Worm (Caenorhabditis elegans) whole organism, L1 larva: ENCODE results near the gene K01A11.1.
A peak's percentile ranks its signal among the peaks of the same experiment; 100 is the strongest.

ENCODE experiments used
- C04F5.9 ChIP-seq: sonication (generic microtip); optimal IDR thresholded peaks from 2 replicates; lab custom pipeline; 2016; ENCODE audit warnings: missing genetic modification characterization, missing compliant biosample characterization
- C16A3.4 ChIP-seq: fragments of 150-350 bp; optimal IDR thresholded peaks from 2 replicates; lab custom pipeline; 2014; ENCODE audit warnings: missing biosample characterization, missing genetic modification characterization
- F16B12.6 ChIP-seq: fragments of 150-350 bp; optimal IDR thresholded peaks from 2 replicates; lab custom pipeline; 2014; ENCODE audit warnings: missing biosample characterization, missing genetic modification characterization
- Y116A8C.19 ChIP-seq: sonication (generic microtip); optimal IDR thresholded peaks from 2 replicates; lab custom pipeline; 2016; ENCODE audit warnings: missing compliant biosample characterization, missing genetic modification characterization, borderline replicate concordance
- alr-1 ChIP-seq: fragments of 200-800 bp; sonication (Bioruptor generic); optimal IDR thresholded peaks from 2 replicates; lab custom pipeline; 2018; ENCODE audit warnings: borderline replicate concordance, mild to moderate bottlenecking, missing genetic modification characterization, missing compliant biosample characterization
- blmp-1 ChIP-seq: fragments of 150-350 bp; optimal IDR thresholded peaks from 2 replicates; lab custom pipeline; 2014; ENCODE audit warnings: missing biosample characterization, missing genetic modification characterization
- ceh-63 ChIP-seq: fragments of 200-800 bp; sonication (Bioruptor generic); optimal IDR thresholded peaks from 2 replicates; lab custom pipeline; 2018; ENCODE audit warnings: mild to moderate bottlenecking, missing genetic modification characterization, missing compliant biosample characterization
- ceh-8 ChIP-seq: fragments of 200-800 bp; sonication (Bioruptor generic); optimal IDR thresholded peaks from 2 replicates; lab custom pipeline; 2018; ENCODE audit warnings: mild to moderate bottlenecking, missing genetic modification characterization, moderate library complexity, missing compliant biosample characterization
- ceh-90 ChIP-seq: sonication (generic microtip); optimal IDR thresholded peaks from 2 replicates; lab custom pipeline; 2016; ENCODE audit warnings: missing genetic modification characterization, missing compliant biosample characterization
- ces-1 ChIP-seq: fragments of 150-350 bp; optimal IDR thresholded peaks from 2 replicates; lab custom pipeline; 2014; ENCODE audit warnings: missing biosample characterization, missing genetic modification reagents, missing genetic modification characterization
- efl-1 ChIP-seq, 4 experiments: fragments of 150-350 bp; optimal IDR thresholded peaks in 3 of 4; peaks in 1 of 4; 1 replicate in 1 of 4; 2 replicates in 3 of 4; lab custom pipeline; 2014; ENCODE audit warnings: missing biosample characterization in 2 of 4, missing genetic modification characterization in 2 of 4, missing genetic modification reagents in 2 of 4
- efl-3 ChIP-seq: fragments of 200-800 bp; sonication (Bioruptor generic); optimal IDR thresholded peaks from 2 replicates; lab custom pipeline; 2018; ENCODE audit warnings: mild to moderate bottlenecking, missing genetic modification characterization, missing compliant biosample characterization
- egl-27 ChIP-seq, 2 experiments: fragments of 150-350 bp in 1 of 2; sonication (generic microtip); optimal IDR thresholded peaks; 3 replicates each; lab custom pipeline; 2017 to 2018; ENCODE audit warnings: missing biosample characterization in 2 of 2, missing genetic modification characterization in 2 of 2, missing genetic modification reagents in 2 of 2
- elt-3 ChIP-seq, 6 experiments: fragments of 150-350 bp in 1 of 6; sonication (generic microtip); optimal IDR thresholded peaks; 2 replicates each; lab custom pipeline; 2017 to 2018; ENCODE audit warnings: missing biosample characterization in 6 of 6, missing genetic modification characterization in 6 of 6, inconsistent platforms in 1 of 6
- ets-5 ChIP-seq: fragments of 200-800 bp; sonication (Bioruptor generic); IDR thresholded peaks from 2 replicates; pipeline ENCODE4 v1.3.6; 2022; ENCODE audit warnings: missing genetic modification characterization, missing compliant biosample characterization
- fos-1 ChIP-seq: fragments of 150-350 bp; optimal IDR thresholded peaks from 2 replicates; lab custom pipeline; 2014; ENCODE audit warnings: missing biosample characterization, missing genetic modification characterization
- hlh-17 ChIP-seq: fragments of 200-800 bp; sonication (Bioruptor generic); optimal IDR thresholded peaks from 2 replicates; lab custom pipeline; 2018; ENCODE audit warnings: missing genetic modification characterization, mild to moderate bottlenecking, missing compliant biosample characterization, moderate library complexity, borderline replicate concordance
- hpl-2 ChIP-seq: fragments of 150-350 bp; optimal IDR thresholded peaks from 2 replicates; lab custom pipeline; 2014; ENCODE audit warnings: missing biosample characterization, missing genetic modification reagents, missing genetic modification characterization
- lin-15B ChIP-seq: fragments of 150-350 bp; sonication (generic microtip); optimal IDR thresholded peaks from 3 replicates; lab custom pipeline; 2014; ENCODE audit warnings: missing biosample characterization, missing genetic modification characterization
- mdl-1 ChIP-seq, 2 experiments: fragments of 150-350 bp; optimal IDR thresholded peaks; 2 replicates each; lab custom pipeline; 2014 to 2017; ENCODE audit warnings: missing biosample characterization in 2 of 2, missing genetic modification characterization in 2 of 2, inconsistent platforms in 1 of 2
- mef-2 ChIP-seq: fragments of 150-350 bp; optimal IDR thresholded peaks from 2 replicates; lab custom pipeline; 2014; ENCODE audit warnings: missing biosample characterization, missing genetic modification characterization
- mep-1 ChIP-seq: fragments of 150-350 bp; optimal IDR thresholded peaks from 2 replicates; lab custom pipeline; 2014; ENCODE audit warnings: missing biosample characterization, missing genetic modification characterization
- nhr-19 ChIP-seq: fragments of 200-800 bp; sonication (Bioruptor generic); conservative IDR thresholded peaks from 2 replicates; pipeline ENCODE4 v1.3.6; 2022; ENCODE audit warnings: missing genetic modification characterization, missing compliant biosample characterization
- nhr-47 ChIP-seq: sonication (generic microtip); optimal IDR thresholded peaks from 2 replicates; lab custom pipeline; 2016; ENCODE audit warnings: mild to moderate bottlenecking, missing genetic modification characterization, moderate library complexity, missing compliant biosample characterization
- nhr-76 ChIP-seq: sonication (generic microtip); optimal IDR thresholded peaks from 2 replicates; lab custom pipeline; 2017; ENCODE audit warnings: missing biosample characterization, missing genetic modification characterization
- nhr-84 ChIP-seq: sonication (generic microtip); optimal IDR thresholded peaks from 2 replicates; lab custom pipeline; 2017; ENCODE audit warnings: missing biosample characterization, missing genetic modification characterization
- nhr-85 ChIP-seq: sonication (generic microtip); peaks from one replicate; lab custom pipeline; 2016; ENCODE audit warnings: missing genetic modification characterization, inconsistent platforms, missing compliant biosample characterization
- pax-3 ChIP-seq: fragments of 200-800 bp; sonication (Bioruptor generic); optimal IDR thresholded peaks from 2 replicates; lab custom pipeline; 2018; ENCODE audit warnings: mild to moderate bottlenecking, missing genetic modification characterization, moderate library complexity, missing compliant biosample characterization
- pqm-1 ChIP-seq: sonication (generic microtip); optimal IDR thresholded peaks from 3 replicates; lab custom pipeline; 2017; ENCODE audit warnings: missing biosample characterization, missing genetic modification characterization
- snu-23 ChIP-seq: sonication (generic microtip); optimal IDR thresholded peaks from 2 replicates; lab custom pipeline; 2016; ENCODE audit warnings: missing genetic modification characterization, missing compliant biosample characterization
- sox-4 ChIP-seq: sonication (generic microtip); optimal IDR thresholded peaks from 2 replicates; lab custom pipeline; 2016; ENCODE audit warnings: missing genetic modification characterization, missing compliant biosample characterization
- tlp-1 ChIP-seq: fragments of 150-350 bp; optimal IDR thresholded peaks from 2 replicates; lab custom pipeline; 2014; ENCODE audit warnings: missing biosample characterization, missing genetic modification characterization
- unc-130 ChIP-seq: fragments of 150-350 bp; optimal IDR thresholded peaks from 2 replicates; lab custom pipeline; 2017; ENCODE audit warnings: missing biosample characterization, missing genetic modification characterization, inconsistent platforms
- unc-98 ChIP-seq: fragments of 200-800 bp; sonication (Bioruptor generic); IDR thresholded peaks from 2 replicates; pipeline ENCODE4 v1.3.6; 2022; ENCODE audit warnings: missing genetic modification characterization, missing compliant biosample characterization
- xbp-1 ChIP-seq: sonication (generic microtip); optimal IDR thresholded peaks from 2 replicates; lab custom pipeline; 2016; ENCODE audit warnings: missing genetic modification characterization, missing compliant biosample characterization
- zag-1 ChIP-seq: fragments of 150-350 bp; optimal IDR thresholded peaks from 2 replicates; lab custom pipeline; 2014; ENCODE audit warnings: missing biosample characterization, missing genetic modification characterization
- zip-4 ChIP-seq: fragments of 200-800 bp; sonication (Bioruptor generic); optimal IDR thresholded peaks from 2 replicates; lab custom pipeline; 2018; ENCODE audit warnings: mild to moderate bottlenecking, missing genetic modification characterization, moderate library complexity, missing compliant biosample characterization
- ztf-11 ChIP-seq, 2 experiments: sonication (generic microtip); optimal IDR thresholded peaks; 2 replicates each; lab custom pipeline; 2016 to 2017; ENCODE audit warnings: missing genetic modification characterization in 2 of 2, missing biosample characterization in 1 of 2, missing compliant biosample characterization in 1 of 2

Gene K01A11.1

ce11 chrIII:3470433-3470832 lies 39.1 kb upstream of the K01A11.1 start:
- no peak for TF ChIP-seq lin-15B (tag; lab: Kevin White, UChicago)
- peak; percentile 6 for TF ChIP-seq nhr-85 (tag; lab: Kevin White, UChicago)
- TF ChIP-seq blmp-1 (tag; lab: Kevin White, UChicago): peak; percentile 80
- TF ChIP-seq elt-3 (tag; optimal IDR thresholded peaks at IDR 0.05; lab: Kevin White, UChicago): peak in 1 of 6 experiments; percentile 39
- TF ChIP-seq, all 84 proteins: peak for 3

ce11 chrIII:3469646-3470045 lies 38.4 kb upstream of the K01A11.1 start, which contains the start of gene smim-14:
smim-14 (minus strand) TSS chrIII:3469746.
- TF ChIP-seq ets-5 (GFP tag; lab: Robert Waterston, UW) (no peak), nhr-19 (GFP tag; lab: Robert Waterston, UW) (no peak), unc-130 (tag; lab: Kevin White, UChicago) (no peak), snu-23 (GFP tag; lab: Kevin White, UChicago) (no peak), lin-15B (tag; lab: Kevin White, UChicago) (no peak), xbp-1 (peak; percentile 89), nhr-47 (tag; lab: Kevin White, UChicago) (no peak), C16A3.4 (no peak)

ce11 chrIII:3468384-3468783 lies 37.1 kb upstream of the K01A11.1 start:
- TF ChIP-seq hpl-2 (GFP tag; lab: Kevin White, UChicago): no peak
- TF ChIP-seq mdl-1 (tag; optimal IDR thresholded peaks at IDR 0.05; lab: Kevin White, UChicago): no peak
- TF ChIP-seq ets-5 (GFP tag; lab: Robert Waterston, UW): no peak
- TF ChIP-seq ztf-11 (tag; optimal IDR thresholded peaks at IDR 0.05; lab: Kevin White, UChicago): no peak
- TF ChIP-seq Y116A8C.19 (tag; lab: Kevin White, UChicago): no peak
- TF ChIP-seq ces-1 (GFP tag; lab: Kevin White, UChicago): no peak
- TF ChIP-seq hlh-17 (GFP tag; lab: Kevin White, UChicago): no peak
- TF ChIP-seq efl-3 (GFP tag; lab: Kevin White, UChicago): no peak
- no peak for TF ChIP-seq xbp-1
- TF ChIP-seq snu-23 (GFP tag; lab: Kevin White, UChicago): no peak
- no peak for TF ChIP-seq F16B12.6 (tag; lab: Kevin White, UChicago)
- no peak for TF ChIP-seq ceh-90 (tag; lab: Kevin White, UChicago)
- no peak for TF ChIP-seq alr-1
- no peak for TF ChIP-seq tlp-1 (tag; lab: Kevin White, UChicago)

ce11 chrIII:3467013-3467412 lies 35.7 kb upstream of the K01A11.1 start:
- TF ChIP-seq ets-5 (GFP tag; lab: Robert Waterston, UW): no peak
- TF ChIP-seq unc-98 (GFP tag; lab: Robert Waterston, UW): no peak
- TF ChIP-seq nhr-76 (tag; lab: Kevin White, UChicago): no peak
- no peak for TF ChIP-seq Y116A8C.19 (tag; lab: Kevin White, UChicago)
- no peak for TF ChIP-seq ceh-63 (GFP tag; lab: Kevin White, UChicago)
- TF ChIP-seq efl-1 (optimal IDR thresholded peaks at IDR 0.05; lab: Kevin White, UChicago): no peak
- no peak for TF ChIP-seq efl-1 (GFP tag; optimal IDR thresholded peaks at IDR 0.05 in 1 of 2; lab: Kevin White, UChicago)
- no peak for TF ChIP-seq nhr-47 (tag; lab: Kevin White, UChicago)

- TF ChIP-seq efl-1 (optimal IDR thresholded peaks at IDR 0.05; lab: Kevin White, UChicago): no peak
- TF ChIP-seq efl-1 (GFP tag; optimal IDR thresholded peaks at IDR 0.05 in 1 of 2; lab: Kevin White, UChicago): peak in 1 of 2 experiments; percentile 82
- TF ChIP-seq zip-4 (GFP tag; lab: Kevin White, UChicago): no peak
These were observed 30.1 kb upstream of the K01A11.1 start, which contains the start of gene pph-6 for ce11 chrIII:3461403-3461802. pph-6 (plus strand) TSS chrIII:3461703.

- TF ChIP-seq ces-1 (GFP tag; lab: Kevin White, UChicago) (no peak), mep-1 (tag; lab: Kevin White, UChicago) (peak; percentile 98), zip-4 (GFP tag; lab: Kevin White, UChicago) (peak; percentile 87), nhr-84 (tag; lab: Kevin White, UChicago) (no peak), hpl-2 (GFP tag; lab: Kevin White, UChicago) (peak; percentile 85), ceh-90 (tag; lab: Kevin White, UChicago) (peak; percentile 45), zag-1 (tag; lab: Kevin White, UChicago) (peak; percentile 66), lin-15B (tag; lab: Kevin White, UChicago) (peak; percentile 95), C04F5.9 (tag; lab: Kevin White, UChicago) (peak; percentile 91), sox-4 (peak; percentile 85), nhr-19 (GFP tag; lab: Robert Waterston, UW) (peak; percentile 97), ceh-8 (GFP tag; lab: Kevin White, UChicago) (peak; percentile 92), pax-3 (tag; lab: Kevin White, UChicago) (peak; percentile 91), ceh-63 (GFP tag; lab: Kevin White, UChicago) (peak; percentile 74), nhr-47 (tag; lab: Kevin White, UChicago) (peak; percentile 98), fos-1 (tag; lab: Kevin White, UChicago) (peak; percentile 79), egl-27 (tag; optimal IDR thresholded peaks at IDR 0.05; lab: Kevin White, UChicago) (peak in 1 of 2 experiments; percentile 79), pqm-1 (tag; lab: Kevin White, UChicago) (no peak), unc-98 (GFP tag; lab: Robert Waterston, UW) (peak; percentile 76), efl-1 (optimal IDR thresholded peaks at IDR 0.05; lab: Kevin White, UChicago) (peak; percentile 93 to 99), efl-1 (GFP tag; optimal IDR thresholded peaks at IDR 0.05 in 1 of 2; lab: Kevin White, UChicago) (peak; percentile 96 to 100), F16B12.6 (tag; lab: Kevin White, UChicago) (peak; percentile 84), mef-2 (tag; lab: Kevin White, UChicago) (peak; percentile 81)
These were observed 28.8 kb upstream of the K01A11.1 start, which contains the start of gene C34C12.8 for ce11 chrIII:3460061-3460460. C34C12.8 (plus strand) TSS chrIII:3460406.
